Worm (Caenorhabditis elegans) whole organism, mixed stage, embryonic: Measurements from ENCODE around the gene sfxn-2.

Experiments used
- M03D4.4 ChIP-seq: sonication (generic microtip); optimal IDR thresholded peaks from 2 replicates; lab custom pipeline; 2017; ENCODE audit warnings: mild to moderate bottlenecking, missing genetic modification characterization, missing compliant biosample characterization
- ceh-39 ChIP-seq: fragments of 150-350 bp; optimal IDR thresholded peaks from 2 replicates; lab custom pipeline; 2014; ENCODE audit warnings: missing biosample characterization, missing genetic modification characterization
- elt-1 ChIP-seq: sonication (generic microtip); optimal IDR thresholded peaks from 2 replicates; lab custom pipeline; 2017; ENCODE audit warnings: missing genetic modification characterization, mild to moderate bottlenecking, missing compliant biosample characterization, antibody characterized with exemption, moderate library complexity, borderline replicate concordance; ENCODE audit not compliant: insufficient read depth
- elt-3 ChIP-seq: fragments of 150-350 bp; optimal IDR thresholded peaks from 2 replicates; lab custom pipeline; 2014; ENCODE audit warnings: missing biosample characterization, missing genetic modification characterization
- mep-1 ChIP-seq: fragments of 150-350 bp; optimal IDR thresholded peaks from 2 replicates; lab custom pipeline; 2017; ENCODE audit warnings: missing biosample characterization, missing genetic modification reagents, missing genetic modification characterization, inconsistent platforms
- mls-2 ChIP-seq: sonication (generic microtip); optimal IDR thresholded peaks from 2 replicates; lab custom pipeline; 2016; ENCODE audit warnings: mild to moderate bottlenecking, missing genetic modification characterization, moderate library complexity, missing compliant biosample characterization
- nhr-12 ChIP-seq: fragments of 150-350 bp; optimal IDR thresholded peaks from 2 replicates; lab custom pipeline; 2014; ENCODE audit warnings: missing biosample characterization, missing genetic modification characterization
- nhr-237 ChIP-seq: fragments of 150-350 bp; optimal IDR thresholded peaks from 2 replicates; lab custom pipeline; 2014; ENCODE audit warnings: missing biosample characterization, missing genetic modification characterization
- nhr-76 ChIP-seq: sonication (generic microtip); optimal IDR thresholded peaks from 2 replicates; lab custom pipeline; 2017; ENCODE audit warnings: missing biosample characterization, missing genetic modification characterization
- pha-4 ChIP-seq: fragments of 150-350 bp; optimal IDR thresholded peaks from 2 replicates; lab custom pipeline; 2018; ENCODE audit warnings: missing biosample characterization, missing genetic modification reagents, missing genetic modification characterization
- snpc-4 ChIP-seq: fragments of 150-350 bp; optimal IDR thresholded peaks from 2 replicates; lab custom pipeline; 2014; ENCODE audit warnings: missing biosample characterization, missing genetic modification characterization
- unc-39 ChIP-seq: fragments of 150-350 bp; optimal IDR thresholded peaks from 2 replicates; lab custom pipeline; 2014; ENCODE audit warnings: missing biosample characterization, missing genetic modification characterization
- unc-62 ChIP-seq: fragments of 150-350 bp; optimal IDR thresholded peaks from 2 replicates; lab custom pipeline; 2014; ENCODE audit warnings: missing biosample characterization, missing genetic modification reagents, missing genetic modification characterization
- ztf-11 ChIP-seq: fragments of 150-350 bp; optimal IDR thresholded peaks from 2 replicates; lab custom pipeline; 2014; ENCODE audit warnings: missing biosample characterization, missing genetic modification characterization

- TF ChIP-seq nhr-76 (tag; lab: Kevin White, UChicago) (no peak), M03D4.4 (tag; lab: Kevin White, UChicago) (no peak), nhr-237 (no peak), ztf-11 (no peak), snpc-4 (tag; lab: Kevin White, UChicago) (no peak), elt-3 (tag; lab: Kevin White, UChicago) (no peak), elt-1 (no peak), nhr-12 (no peak), unc-39 (tag; lab: Kevin White, UChicago) (no peak), mls-2 (tag; lab: Kevin White, UChicago) (no peak), ceh-39 (tag; lab: Kevin White, UChicago) (no peak), mep-1 (tag; lab: Kevin White, UChicago) (no peak), pha-4 (tag; lab: Kevin White, UChicago) (no peak), unc-62 (no peak)
Observed at ce11 chrX:8005967-8006366, 47.9 kb upstream of the sfxn-2 start.
